Fruit fly (Drosophila melanogaster) whole organism, adult: ENCODE results near the gene Osi8.

Experiments used
- CG11617 ChIP-seq: fragments of 200-800 bp; sonication (Bioruptor generic); optimal IDR thresholded peaks from 2 replicates; lab custom pipeline; 2017; ENCODE audit warnings: mild to moderate bottlenecking, missing biosample characterization, missing genetic modification reagents, missing genetic modification characterization
- CG12768 ChIP-seq: fragments of 200-800 bp; sonication (Bioruptor generic); optimal IDR thresholded peaks from 2 replicates; lab custom pipeline; 2017; ENCODE audit warnings: missing biosample characterization, missing genetic modification characterization, mild to moderate bottlenecking, moderate library complexity, missing genetic modification reagents
- CG14711 ChIP-seq: fragments of 200-800 bp; sonication (Bioruptor generic); optimal IDR thresholded peaks from 2 replicates; lab custom pipeline; 2018; ENCODE audit warnings: missing biosample characterization, mild to moderate bottlenecking, missing genetic modification characterization, moderate library complexity
- CG1620 ChIP-seq: fragments of 200-800 bp; sonication (Bioruptor generic); optimal IDR thresholded peaks from 2 replicates; lab custom pipeline; 2016; ENCODE audit warnings: missing biosample characterization, missing genetic modification characterization
- CG33017 ChIP-seq: fragments of 200-800 bp; sonication (Bioruptor generic); optimal IDR thresholded peaks from 2 replicates; lab custom pipeline; 2018; ENCODE audit warnings: missing biosample characterization, mild to moderate bottlenecking, missing genetic modification characterization, moderate library complexity
- CG5204 ChIP-seq: fragments of 200-800 bp; sonication (Bioruptor generic); optimal IDR thresholded peaks from 2 replicates; lab custom pipeline; 2016; ENCODE audit warnings: missing biosample characterization, missing genetic modification characterization
- CG7045 ChIP-seq: fragments of 200-800 bp; sonication (Bioruptor generic); optimal IDR thresholded peaks from 2 replicates; lab custom pipeline; 2017; ENCODE audit warnings: missing biosample characterization, mild to moderate bottlenecking, missing genetic modification characterization
- CG7101 ChIP-seq: fragments of 200-800 bp; sonication (Bioruptor generic); optimal IDR thresholded peaks from 2 replicates; lab custom pipeline; 2018; ENCODE audit warnings: missing biosample characterization, mild to moderate bottlenecking, missing genetic modification characterization, moderate library complexity
- Clk ChIP-seq: fragments of 200-800 bp; sonication (Bioruptor generic); optimal IDR thresholded peaks from 2 replicates; lab custom pipeline; 2017; ENCODE audit warnings: missing biosample characterization, missing genetic modification characterization
- Crg-1 ChIP-seq: fragments of 200-800 bp; sonication (Bioruptor generic); optimal IDR thresholded peaks from 2 replicates; lab custom pipeline; 2016; ENCODE audit warnings: missing biosample characterization, missing genetic modification characterization
- Hr96 ChIP-seq: fragments of 200-800 bp; sonication (Bioruptor generic); optimal IDR thresholded peaks from 2 replicates; lab custom pipeline; 2016; ENCODE audit warnings: missing biosample characterization, missing genetic modification characterization
- Mnt ChIP-seq: fragments of 200-800 bp; sonication (Bioruptor generic); optimal IDR thresholded peaks from 2 replicates; lab custom pipeline; 2016; ENCODE audit warnings: missing biosample characterization, mild to moderate bottlenecking, missing genetic modification characterization
- bab1 ChIP-seq: fragments of 200-800 bp; sonication (Bioruptor generic); optimal IDR thresholded peaks from 3 replicates; lab custom pipeline; 2019; ENCODE audit warnings: missing biosample characterization, mild to moderate bottlenecking, missing genetic modification characterization, moderate library complexity
- cic ChIP-seq: fragments of 200-800 bp; sonication (Bioruptor generic); optimal IDR thresholded peaks from 2 replicates; lab custom pipeline; 2017; ENCODE audit warnings: missing biosample characterization, mild to moderate bottlenecking, missing genetic modification characterization, moderate library complexity
- cnc ChIP-seq, 2 experiments: fragments of >200 bp; optimal IDR thresholded peaks; 2 replicates each; lab custom pipeline; 2017
- kay ChIP-seq: fragments of 200-800 bp; sonication (Bioruptor generic); peaks from one replicate; lab custom pipeline; 2016; ENCODE audit warnings: missing biosample characterization, missing genetic modification characterization, borderline replicate concordance
- ovo ChIP-seq: fragments of 200-800 bp; sonication (Bioruptor generic); optimal IDR thresholded peaks from 2 replicates; lab custom pipeline; 2016; ENCODE audit warnings: missing biosample characterization, missing genetic modification characterization
- pad ChIP-seq: fragments of 200-800 bp; sonication (Bioruptor generic); optimal IDR thresholded peaks from 3 replicates; lab custom pipeline; 2017; ENCODE audit warnings: missing biosample characterization, missing genetic modification characterization, mild to moderate bottlenecking, moderate library complexity, missing genetic modification reagents
- tj ChIP-seq: fragments of 200-800 bp; sonication (Bioruptor generic); optimal IDR thresholded peaks from 3 replicates; lab custom pipeline; 2017; ENCODE audit warnings: missing biosample characterization, mild to moderate bottlenecking, missing genetic modification characterization, moderate library complexity
- toe ChIP-seq: fragments of 200-800 bp; sonication (Bioruptor generic); optimal IDR thresholded peaks from 2 replicates; lab custom pipeline; 2016; ENCODE audit warnings: missing biosample characterization, missing genetic modification characterization

Osi8 gene

DNA sequence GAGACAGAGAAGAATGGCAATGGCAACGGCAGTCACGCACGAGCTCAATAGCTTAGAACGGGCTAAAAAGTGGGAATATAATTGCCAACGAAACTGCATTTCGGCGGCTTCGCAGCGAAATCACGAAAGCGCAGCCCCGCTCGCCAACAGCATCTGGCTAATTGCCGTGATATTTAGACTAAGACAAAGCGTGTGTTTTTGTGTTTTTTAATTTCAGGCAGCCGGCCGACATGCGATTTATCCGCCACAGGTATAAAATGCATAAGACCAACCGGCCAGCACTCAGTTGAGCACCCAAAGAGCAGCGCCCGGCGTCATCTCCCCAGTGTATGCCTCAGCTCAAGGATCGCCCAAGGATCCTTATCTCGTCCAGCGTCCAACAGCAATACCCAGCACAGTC, at the start of gene Osi8:
Gene Osi8, plus strand, starts transcription at position 301 of the 400 bp plus-strand sequence.
- no peak for TF ChIP-seq kay (GFP tag; lab: Kevin White, UChicago)

DNA sequence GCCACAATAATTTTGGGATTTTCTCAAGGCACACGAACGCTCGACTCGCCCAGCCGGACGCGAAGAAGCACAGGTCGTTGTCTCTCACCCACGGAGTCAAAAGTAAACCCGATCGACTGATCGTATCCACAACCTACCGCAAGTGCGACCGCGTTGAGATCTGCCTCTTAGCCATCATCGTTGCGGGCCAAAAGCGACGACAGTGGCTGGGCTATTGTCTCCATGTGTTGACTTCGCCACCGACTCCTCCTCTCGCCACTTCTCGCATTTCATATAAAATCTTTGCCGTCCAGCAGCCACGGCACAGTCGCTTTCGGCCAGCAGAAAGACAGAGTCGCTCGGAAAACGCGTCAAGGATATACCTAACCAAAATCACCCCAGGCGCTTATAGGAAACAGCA, 45.9 kb upstream of the Osi8 start, which contains the start of gene Osi2:
Gene Osi2, plus strand, starts transcription at position 301 of the 400 bp plus-strand sequence.
- TF ChIP-seq ovo (GFP tag; lab: Kevin White, UChicago), result no peak
- no peak for TF ChIP-seq CG14711 (tag; lab: Kevin White, UChicago)
- no peak for TF ChIP-seq kay (GFP tag; lab: Kevin White, UChicago)
- no peak for TF ChIP-seq Clk
- TF ChIP-seq CG5204 (GFP tag; lab: Kevin White, UChicago), result no peak
- no peak for TF ChIP-seq Hr96 (GFP tag; lab: Kevin White, UChicago)
- TF ChIP-seq Crg-1, result no peak

DNA sequence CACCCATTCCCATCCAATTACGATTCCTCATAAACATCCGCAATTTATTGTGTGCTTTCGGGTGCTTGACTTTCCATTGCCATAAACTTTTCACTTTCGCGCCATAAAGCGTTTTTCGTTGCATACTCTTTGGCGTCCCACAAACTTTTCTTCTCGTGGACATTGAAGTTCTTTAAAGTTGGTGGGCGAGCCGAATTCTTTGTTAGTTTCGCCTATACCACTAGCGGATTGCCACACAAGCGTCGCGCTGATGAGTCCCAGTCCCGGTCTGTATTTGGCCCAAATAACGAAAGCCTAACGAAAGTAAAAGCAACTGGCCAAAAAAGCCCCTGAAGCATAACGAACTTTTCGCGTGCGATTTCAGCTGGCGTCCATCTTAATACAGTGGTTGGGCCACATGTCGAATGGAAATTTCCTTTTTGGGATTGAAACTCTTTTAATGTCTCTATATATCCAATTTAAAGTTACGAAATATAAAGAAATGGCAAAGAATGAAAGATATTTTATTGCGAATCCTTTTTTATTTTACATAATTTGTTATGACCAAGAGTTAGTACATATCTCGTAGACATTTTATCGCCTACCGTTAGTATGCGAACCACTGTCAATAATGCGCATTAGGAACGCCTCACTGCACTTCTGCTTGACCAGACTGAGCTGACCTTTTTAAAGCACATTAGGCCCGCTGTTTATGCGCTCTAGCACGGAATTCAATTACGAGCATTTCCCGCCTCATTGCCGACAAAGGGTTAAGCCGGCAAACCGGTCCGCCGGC, 44.5 kb upstream of the Osi8 start:
- TF ChIP-seq Hr96 (GFP tag; lab: Kevin White, UChicago) (no peak), kay (GFP tag; lab: Kevin White, UChicago) (no peak), pad (GFP tag; lab: Kevin White, UChicago) (no peak), ovo (GFP tag; lab: Kevin White, UChicago) (no peak), Mnt (GFP tag; lab: Kevin White, UChicago) (no peak), bab1 (GFP tag; lab: Kevin White, UChicago) (no peak), CG33017 (no peak), cnc (optimal IDR thresholded peaks at IDR 0.05; lab: Kevin White, UChicago) (no peak), CG7045 (GFP tag; lab: Kevin White, UChicago) (no peak), cic (GFP tag; lab: Kevin White, UChicago) (no peak), Clk (no peak), CG11617 (no peak), CG12768 (no peak), Crg-1 (no peak), CG1620 (GFP tag; lab: Kevin White, UChicago) (no peak), CG5204 (GFP tag; lab: Kevin White, UChicago) (no peak)

DNA sequence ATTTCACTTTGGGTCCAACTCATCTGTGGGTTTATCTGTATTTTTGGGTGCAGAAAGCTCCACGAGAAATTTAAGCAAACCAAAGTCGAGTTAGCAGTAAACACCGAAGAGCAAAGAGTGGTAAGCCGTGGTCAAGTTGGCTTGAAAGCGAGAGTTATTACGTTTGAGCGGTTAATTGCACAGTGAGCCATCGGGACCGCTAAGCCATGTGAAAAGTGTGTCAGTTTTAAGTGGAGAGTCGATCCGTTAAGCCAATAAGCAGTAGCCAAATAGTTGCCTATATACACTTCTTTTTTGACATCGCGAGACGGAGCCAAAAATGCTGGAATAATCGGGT, 44.0 kb upstream of the Osi8 start:
- TF ChIP-seq CG33017 (no peak), ovo (GFP tag; lab: Kevin White, UChicago) (no peak), pad (GFP tag; lab: Kevin White, UChicago) (no peak), CG5204 (GFP tag; lab: Kevin White, UChicago) (no peak), bab1 (GFP tag; lab: Kevin White, UChicago) (no peak)

DNA sequence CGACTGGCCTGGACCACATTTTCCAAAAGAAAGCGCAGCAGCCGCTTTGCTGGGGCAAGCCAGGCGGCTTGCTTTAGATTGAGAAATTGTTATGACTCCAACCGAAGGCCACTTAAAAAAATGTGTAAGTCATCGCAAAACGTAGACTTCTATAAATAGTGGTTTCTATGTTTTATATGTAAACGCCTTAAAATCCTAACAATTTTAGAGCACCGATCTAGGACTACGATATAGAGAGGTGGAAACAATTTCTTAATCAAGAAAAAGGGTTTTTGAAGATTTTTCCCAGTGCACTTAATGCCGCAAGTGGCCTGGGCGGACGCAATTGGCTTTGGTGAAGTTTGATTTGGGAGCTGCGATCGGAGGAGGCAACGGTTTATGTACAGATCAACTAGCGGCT, 40.7 kb upstream of the Osi8 start:
- TF ChIP-seq cnc (optimal IDR thresholded peaks at IDR 0.05; lab: Kevin White, UChicago), result no peak
- TF ChIP-seq tj (GFP tag; lab: Kevin White, UChicago), result no peak
- TF ChIP-seq CG7101 (tag; lab: Kevin White, UChicago), result no peak
- TF ChIP-seq Crg-1, result no peak
- TF ChIP-seq Clk, result no peak
- TF ChIP-seq CG7045 (GFP tag; lab: Kevin White, UChicago), result no peak
- no peak for TF ChIP-seq CG11617
- TF ChIP-seq cic (GFP tag; lab: Kevin White, UChicago), result no peak
- TF ChIP-seq kay (GFP tag; lab: Kevin White, UChicago), result no peak
- no peak for TF ChIP-seq pad (GFP tag; lab: Kevin White, UChicago)
- TF ChIP-seq Mnt (GFP tag; lab: Kevin White, UChicago), result no peak
- no peak for TF ChIP-seq toe (GFP tag; lab: Kevin White, UChicago)
- no peak for TF ChIP-seq CG12768

DNA sequence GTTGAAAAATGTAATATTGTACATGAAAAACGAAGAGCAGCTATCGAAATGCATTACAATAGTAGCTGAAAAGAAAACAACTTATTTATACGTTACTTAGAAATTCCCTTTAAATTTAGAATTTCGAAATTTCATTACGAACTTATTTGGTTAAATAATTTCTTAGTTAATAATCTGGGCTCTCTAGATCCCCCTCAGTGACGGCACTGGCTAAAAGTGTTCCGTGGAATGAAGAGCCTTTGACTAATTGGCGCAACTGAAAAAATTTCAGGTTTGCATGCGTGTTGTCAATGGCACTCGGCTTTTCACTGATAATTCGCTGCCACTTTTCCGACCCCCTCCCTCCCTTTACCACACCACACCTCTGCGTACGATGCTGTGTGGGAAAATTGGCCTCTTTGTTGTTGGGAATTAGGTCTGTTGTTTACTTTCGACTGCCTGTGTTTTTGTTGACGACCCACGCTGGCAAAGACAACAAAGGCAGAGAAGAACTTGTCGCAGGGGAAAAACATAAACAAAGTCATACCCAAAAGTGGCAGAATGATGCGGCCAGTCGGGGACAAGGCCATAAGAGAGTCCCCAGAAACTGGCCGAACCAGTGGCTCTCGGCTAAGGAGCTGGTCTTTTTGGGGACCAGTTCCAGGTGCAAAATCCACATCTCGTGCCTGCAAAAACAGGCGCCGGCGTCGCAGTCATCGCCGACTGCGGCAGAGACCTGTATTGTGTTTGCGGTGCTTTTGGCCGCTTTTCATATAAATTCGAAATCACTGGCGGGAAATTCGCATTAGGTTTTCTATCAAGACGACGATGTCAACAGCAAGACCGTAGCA, 39.7 kb upstream of the Osi8 start, which contains the start of gene Osi3:
Gene Osi3, plus strand, starts transcription at position 780 of the 830 bp plus-strand sequence.
- no peak for TF ChIP-seq bab1 (GFP tag; lab: Kevin White, UChicago)
- TF ChIP-seq CG33017, result no peak
- TF ChIP-seq CG12768, result no peak
- TF ChIP-seq toe (GFP tag; lab: Kevin White, UChicago), result no peak
- TF ChIP-seq cnc (optimal IDR thresholded peaks at IDR 0.05; lab: Kevin White, UChicago), result no peak
- TF ChIP-seq pad (GFP tag; lab: Kevin White, UChicago), result no peak
- TF ChIP-seq Hr96 (GFP tag; lab: Kevin White, UChicago), result no peak
- no peak for TF ChIP-seq CG11617
- no peak for TF ChIP-seq ovo (GFP tag; lab: Kevin White, UChicago)
- TF ChIP-seq cic (GFP tag; lab: Kevin White, UChicago), result no peak
- TF ChIP-seq CG7045 (GFP tag; lab: Kevin White, UChicago), result no peak
- TF ChIP-seq Mnt (GFP tag; lab: Kevin White, UChicago), result no peak
- TF ChIP-seq CG7101 (tag; lab: Kevin White, UChicago), result no peak
- no peak for TF ChIP-seq CG1620 (GFP tag; lab: Kevin White, UChicago)
- no peak for TF ChIP-seq CG5204 (GFP tag; lab: Kevin White, UChicago)
- no peak for TF ChIP-seq kay (GFP tag; lab: Kevin White, UChicago)
- TF ChIP-seq tj (GFP tag; lab: Kevin White, UChicago), result no peak
- TF ChIP-seq Clk, result no peak
- TF ChIP-seq Crg-1, result no peak
- no peak for TF ChIP-seq CG14711 (tag; lab: Kevin White, UChicago)
